Worm (Caenorhabditis elegans) whole organism, mixed stage, embryonic: ENCODE measurements around the gene gst-15.

Source experiments
- ceh-43 ChIP-seq: fragments of 200-800 bp; sonication (Bioruptor generic); optimal IDR thresholded peaks from 2 replicates; lab custom pipeline; 2018; ENCODE audit warnings: mild to moderate bottlenecking, missing genetic modification characterization, moderate library complexity, missing compliant biosample characterization
- ces-1 ChIP-seq: fragments of 150-350 bp; optimal IDR thresholded peaks from 2 replicates; lab custom pipeline; 2014; ENCODE audit warnings: missing biosample characterization, missing genetic modification reagents, missing genetic modification characterization
- elt-3 ChIP-seq: fragments of 150-350 bp; optimal IDR thresholded peaks from 2 replicates; lab custom pipeline; 2014; ENCODE audit warnings: missing biosample characterization, missing genetic modification characterization
- flh-1 ChIP-seq: fragments of 200-800 bp; sonication (Bioruptor generic); optimal IDR thresholded peaks from 2 replicates; lab custom pipeline; 2018; ENCODE audit warnings: mild to moderate bottlenecking, missing genetic modification characterization, moderate library complexity, missing compliant biosample characterization
- lin-13 ChIP-seq: fragments of 150-350 bp; optimal IDR thresholded peaks from 2 replicates; lab custom pipeline; 2014; ENCODE audit warnings: missing biosample characterization, missing genetic modification characterization
- mep-1 ChIP-seq: fragments of 150-350 bp; optimal IDR thresholded peaks from 2 replicates; lab custom pipeline; 2017; ENCODE audit warnings: missing biosample characterization, missing genetic modification reagents, missing genetic modification characterization, inconsistent platforms
- nhr-12 ChIP-seq: fragments of 150-350 bp; optimal IDR thresholded peaks from 2 replicates; lab custom pipeline; 2014; ENCODE audit warnings: missing biosample characterization, missing genetic modification characterization
- nhr-76 ChIP-seq: sonication (generic microtip); optimal IDR thresholded peaks from 2 replicates; lab custom pipeline; 2017; ENCODE audit warnings: missing biosample characterization, missing genetic modification characterization
- snpc-4 ChIP-seq: fragments of 150-350 bp; optimal IDR thresholded peaks from 2 replicates; lab custom pipeline; 2014; ENCODE audit warnings: missing biosample characterization, missing genetic modification characterization
- unc-120 ChIP-seq: sonication (generic microtip); optimal IDR thresholded peaks from 2 replicates; lab custom pipeline; 2017; ENCODE audit warnings: missing genetic modification characterization, missing compliant biosample characterization; ENCODE audit not compliant: poor library complexity, severe bottlenecking
- unc-62 ChIP-seq: fragments of 150-350 bp; optimal IDR thresholded peaks from 2 replicates; lab custom pipeline; 2014; ENCODE audit warnings: missing biosample characterization, missing genetic modification reagents, missing genetic modification characterization
- zip-8 ChIP-seq: fragments of 150-350 bp; optimal IDR thresholded peaks from 2 replicates; lab custom pipeline; 2014; ENCODE audit warnings: missing biosample characterization, missing genetic modification characterization
- ztf-11 ChIP-seq: fragments of 150-350 bp; optimal IDR thresholded peaks from 2 replicates; lab custom pipeline; 2014; ENCODE audit warnings: missing biosample characterization, missing genetic modification characterization

DNA sequence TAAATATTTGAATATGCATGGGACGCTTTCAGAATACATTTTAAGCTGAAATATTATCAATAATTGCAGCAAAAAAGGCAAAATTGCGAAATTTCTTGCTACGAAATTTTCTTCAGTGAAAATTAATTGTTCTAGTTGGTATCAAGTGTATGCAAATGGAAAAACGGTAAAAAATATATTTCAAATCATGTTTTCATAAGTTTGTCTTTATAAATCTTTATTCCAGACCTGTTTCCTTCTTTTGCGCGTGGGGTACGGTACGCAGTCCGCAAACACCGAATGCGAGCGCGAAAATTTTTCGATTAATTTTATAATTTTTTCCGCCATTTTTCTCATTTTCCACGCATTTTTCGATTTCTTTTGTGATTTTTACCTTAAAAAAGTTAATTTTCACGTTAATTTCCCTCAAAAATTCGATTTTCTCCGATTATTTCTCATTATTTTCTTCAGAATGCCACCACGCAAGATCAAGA, 16.5 kb downstream of the gst-15 start, which contains the start of the genes fbxc-23 and csc-1:
- TF ChIP-seq ces-1 (GFP tag; lab: Kevin White, UChicago) (peak; percentile 71), snpc-4 (tag; lab: Kevin White, UChicago) (no peak), lin-13 (tag; lab: Kevin White, UChicago) (peak; percentile 25), unc-120 (tag; lab: Kevin White, UChicago) (no peak), unc-62 (GFP tag; lab: Kevin White, UChicago) (no peak), nhr-76 (tag; lab: Kevin White, UChicago) (no peak), ztf-11 (no peak), flh-1 (GFP tag; lab: Kevin White, UChicago) (no peak), zip-8 (no peak), nhr-12 (tag; lab: Kevin White, UChicago) (no peak), elt-3 (no peak), mep-1 (tag; lab: Kevin White, UChicago) (peak; percentile 40), ceh-43 (GFP tag; lab: Kevin White, UChicago) (no peak)
